ENCODE assay signal across 2 worm cellular contexts in the genomic region with DNA sequence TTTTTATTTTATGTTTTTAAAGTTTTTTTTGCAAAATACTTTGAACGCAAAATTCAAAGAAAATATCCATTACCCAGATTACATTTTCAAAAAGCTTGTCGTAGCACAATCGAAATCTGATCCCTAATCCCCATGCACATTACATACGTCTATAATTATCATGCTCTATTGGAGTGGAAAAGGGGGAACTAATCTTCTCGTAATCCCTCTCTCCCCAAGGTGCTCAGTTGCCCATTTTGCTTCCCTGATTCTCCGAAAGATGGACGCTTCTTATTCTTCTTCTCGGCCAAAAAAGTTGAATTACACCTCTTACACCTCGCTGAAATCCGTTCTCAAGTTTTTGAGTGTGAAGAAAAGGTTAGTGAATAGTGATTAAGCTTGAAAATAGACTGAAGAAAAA.
A peak's percentile ranks its signal among the peaks of the same experiment; 100 is the strongest.
TF ChIP-seq lines count a peak whose summit lies in the region.

Gene fbxc-53, plus strand, starts transcription at position 245 of the 400 bp plus-strand sequence.

TF ChIP-seq in whole organism, L1 larva, 84 proteins besides CTCF, POLR2A, EP300 and RAD21:
- TF ChIP-seq mab-9 (GFP tag; IDR thresholded peaks at IDR 0.05; lab: Robert Waterston, UW) (no peak), ces-1 (GFP tag; optimal IDR thresholded peaks at IDR 0.05; lab: Kevin White, UChicago) (no peak), fkh-8 (tag; optimal IDR thresholded peaks at IDR 0.05; lab: Kevin White, UChicago) (peak; percentile 45), F16B12.6 (tag; optimal IDR thresholded peaks at IDR 0.05; lab: Kevin White, UChicago) (no peak), xbp-1 (tag; optimal IDR thresholded peaks at IDR 0.05; lab: Kevin White, UChicago) (no peak), dsc-1 (tag; optimal IDR thresholded peaks at IDR 0.05; lab: Kevin White, UChicago) (peak; percentile 77), efl-1 (optimal IDR thresholded peaks at IDR 0.05; lab: Kevin White, UChicago) (no peak), efl-1 (GFP tag; optimal IDR thresholded peaks at IDR 0.05 in 1 of 2; lab: Kevin White, UChicago) (no peak), efl-3 (GFP tag; optimal IDR thresholded peaks at IDR 0.05; lab: Kevin White, UChicago) (no peak), ztf-11 (tag; optimal IDR thresholded peaks at IDR 0.05; lab: Kevin White, UChicago) (no peak), nhr-19 (GFP tag; conservative IDR thresholded peaks at IDR 0.05; lab: Robert Waterston, UW) (no peak), pag-3 (tag; optimal IDR thresholded peaks at IDR 0.05; lab: Kevin White, UChicago; ENCODE audit: borderline replicate concordance, insufficient read depth) (no peak), snu-23 (GFP tag; optimal IDR thresholded peaks at IDR 0.05; lab: Kevin White, UChicago) (no peak), blmp-1 (tag; optimal IDR thresholded peaks at IDR 0.05; lab: Kevin White, UChicago) (no peak)

TF ChIP-seq in whole organism, early embryonic, 17 proteins besides CTCF, POLR2A, EP300 and RAD21:
- TF ChIP-seq tbx-11 (GFP tag; IDR thresholded peaks at IDR 0.05; lab: Robert Waterston, UW) (no peak), ceh-36 (tag; optimal IDR thresholded peaks at IDR 0.05; lab: Kevin White, UChicago) (peak; percentile 51)
